Fruit fly (Drosophila melanogaster) whole organism, adult: ENCODE results near the gene CG5565.

ENCODE experiments used
- CG11617 ChIP-seq: fragments of 200-800 bp; sonication (Bioruptor generic); optimal IDR thresholded peaks from 2 replicates; lab custom pipeline; 2017; ENCODE audit warnings: mild to moderate bottlenecking, missing biosample characterization, missing genetic modification reagents, missing genetic modification characterization
- CG12768 ChIP-seq: fragments of 200-800 bp; sonication (Bioruptor generic); optimal IDR thresholded peaks from 2 replicates; lab custom pipeline; 2017; ENCODE audit warnings: missing biosample characterization, missing genetic modification characterization, mild to moderate bottlenecking, moderate library complexity, missing genetic modification reagents
- CG1620 ChIP-seq: fragments of 200-800 bp; sonication (Bioruptor generic); optimal IDR thresholded peaks from 2 replicates; lab custom pipeline; 2016; ENCODE audit warnings: missing biosample characterization, missing genetic modification characterization
- CG33017 ChIP-seq: fragments of 200-800 bp; sonication (Bioruptor generic); optimal IDR thresholded peaks from 2 replicates; lab custom pipeline; 2018; ENCODE audit warnings: missing biosample characterization, mild to moderate bottlenecking, missing genetic modification characterization, moderate library complexity
- CG7045 ChIP-seq: fragments of 200-800 bp; sonication (Bioruptor generic); optimal IDR thresholded peaks from 2 replicates; lab custom pipeline; 2017; ENCODE audit warnings: missing biosample characterization, mild to moderate bottlenecking, missing genetic modification characterization
- CG7101 ChIP-seq: fragments of 200-800 bp; sonication (Bioruptor generic); optimal IDR thresholded peaks from 2 replicates; lab custom pipeline; 2018; ENCODE audit warnings: missing biosample characterization, mild to moderate bottlenecking, missing genetic modification characterization, moderate library complexity
- Hr96 ChIP-seq: fragments of 200-800 bp; sonication (Bioruptor generic); optimal IDR thresholded peaks from 2 replicates; lab custom pipeline; 2016; ENCODE audit warnings: missing biosample characterization, missing genetic modification characterization
- Mnt ChIP-seq: fragments of 200-800 bp; sonication (Bioruptor generic); optimal IDR thresholded peaks from 2 replicates; lab custom pipeline; 2016; ENCODE audit warnings: missing biosample characterization, mild to moderate bottlenecking, missing genetic modification characterization
- cic ChIP-seq: fragments of 200-800 bp; sonication (Bioruptor generic); optimal IDR thresholded peaks from 2 replicates; lab custom pipeline; 2017; ENCODE audit warnings: missing biosample characterization, mild to moderate bottlenecking, missing genetic modification characterization, moderate library complexity
- cnc ChIP-seq, 2 experiments: fragments of >200 bp; optimal IDR thresholded peaks; 2 replicates each; lab custom pipeline; 2017
- kay ChIP-seq: fragments of 200-800 bp; sonication (Bioruptor generic); peaks from one replicate; lab custom pipeline; 2016; ENCODE audit warnings: missing biosample characterization, missing genetic modification characterization, borderline replicate concordance
- tj ChIP-seq: fragments of 200-800 bp; sonication (Bioruptor generic); optimal IDR thresholded peaks from 3 replicates; lab custom pipeline; 2017; ENCODE audit warnings: missing biosample characterization, mild to moderate bottlenecking, missing genetic modification characterization, moderate library complexity

DNA sequence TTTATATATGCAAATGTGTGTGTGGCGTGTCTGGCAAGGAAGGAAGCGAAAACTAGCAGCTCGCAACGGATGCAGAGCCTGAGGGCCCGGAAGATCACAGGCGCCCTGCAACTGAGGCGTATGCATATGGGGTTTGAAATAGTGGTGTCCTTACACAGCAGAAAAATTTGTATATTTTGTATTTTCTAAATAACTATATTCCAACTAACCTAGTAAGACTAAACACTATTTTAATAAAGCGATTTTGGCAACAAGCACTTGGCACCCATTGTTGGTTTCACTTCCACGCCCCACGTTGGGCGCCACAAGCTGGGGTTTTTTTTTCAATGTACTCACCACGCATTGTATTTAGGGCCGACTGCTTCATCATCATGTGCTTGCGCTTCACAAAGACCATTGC is 30.8 kb upstream of the CG5565 start:
- no peak for TF ChIP-seq cic (GFP tag; lab: Kevin White, UChicago)
- TF ChIP-seq CG11617 (GFP tag; lab: Kevin White, UChicago): no peak
- no peak for TF ChIP-seq kay (GFP tag; lab: Kevin White, UChicago)
- no peak for TF ChIP-seq Mnt (GFP tag; lab: Kevin White, UChicago)
- no peak for TF ChIP-seq cnc (optimal IDR thresholded peaks at IDR 0.05; lab: Kevin White, UChicago)
- no peak for TF ChIP-seq CG7101 (tag; lab: Kevin White, UChicago)
- TF ChIP-seq Hr96 (GFP tag; lab: Kevin White, UChicago): no peak
- TF ChIP-seq CG1620 (GFP tag; lab: Kevin White, UChicago): no peak
- TF ChIP-seq tj: no peak
- TF ChIP-seq CG12768 (GFP tag; lab: Kevin White, UChicago): no peak
- TF ChIP-seq CG33017: no peak
- no peak for TF ChIP-seq CG7045 (GFP tag; lab: Kevin White, UChicago)
